Worm (Caenorhabditis elegans) whole organism, L1 larva: ENCODE results near the gene bgnt-1.5.

Source experiments
- F16B12.6 ChIP-seq: fragments of 150-350 bp; optimal IDR thresholded peaks from 2 replicates; lab custom pipeline; 2014; ENCODE audit warnings: missing biosample characterization, missing genetic modification characterization
- aha-1 ChIP-seq: fragments of 150-350 bp; optimal IDR thresholded peaks from 2 replicates; lab custom pipeline; 2014; ENCODE audit warnings: missing biosample characterization, missing genetic modification characterization
- alr-1 ChIP-seq: fragments of 200-800 bp; sonication (Bioruptor generic); optimal IDR thresholded peaks from 2 replicates; lab custom pipeline; 2018; ENCODE audit warnings: borderline replicate concordance, mild to moderate bottlenecking, missing genetic modification characterization, missing compliant biosample characterization
- ama-1 ChIP-seq: fragments of 150-350 bp; optimal IDR thresholded peaks from 2 replicates; lab custom pipeline; 2014
- blmp-1 ChIP-seq: fragments of 150-350 bp; optimal IDR thresholded peaks from 2 replicates; lab custom pipeline; 2014; ENCODE audit warnings: missing biosample characterization, missing genetic modification characterization
- ceh-63 ChIP-seq: fragments of 200-800 bp; sonication (Bioruptor generic); optimal IDR thresholded peaks from 2 replicates; lab custom pipeline; 2018; ENCODE audit warnings: mild to moderate bottlenecking, missing genetic modification characterization, missing compliant biosample characterization
- ceh-82 ChIP-seq, 3 experiments: fragments of 150-350 bp in 1 of 3; sonication (generic microtip) in 2 of 3; optimal IDR thresholded peaks; 2 replicates each; lab custom pipeline; 2014 to 2017; ENCODE audit warnings: missing biosample characterization in 3 of 3, missing genetic modification characterization in 3 of 3
- dpl-1 ChIP-seq, 3 experiments: fragments of 150-350 bp in 2 of 3; sonication (generic microtip) in 1 of 3; optimal IDR thresholded peaks; 2 replicates each; lab custom pipeline; 2014 to 2017; ENCODE audit warnings: missing biosample characterization in 3 of 3, missing genetic modification characterization in 3 of 3, missing genetic modification reagents in 3 of 3
- efl-1 ChIP-seq, 4 experiments: fragments of 150-350 bp; optimal IDR thresholded peaks in 3 of 4; peaks in 1 of 4; 1 replicate in 1 of 4; 2 replicates in 3 of 4; lab custom pipeline; 2014; ENCODE audit warnings: missing biosample characterization in 2 of 4, missing genetic modification characterization in 2 of 4, missing genetic modification reagents in 2 of 4
- egl-27 ChIP-seq, 2 experiments: fragments of 150-350 bp in 1 of 2; sonication (generic microtip); optimal IDR thresholded peaks; 3 replicates each; lab custom pipeline; 2017 to 2018; ENCODE audit warnings: missing biosample characterization in 2 of 2, missing genetic modification characterization in 2 of 2, missing genetic modification reagents in 2 of 2
- elt-2 ChIP-seq: sonication (generic microtip); optimal IDR thresholded peaks from 2 replicates; lab custom pipeline; 2016; ENCODE audit warnings: missing genetic modification characterization, mild to moderate bottlenecking, inconsistent platforms, missing compliant biosample characterization, missing genetic modification reagents
- fkh-4 ChIP-seq: sonication (generic microtip); optimal IDR thresholded peaks from 2 replicates; lab custom pipeline; 2016; ENCODE audit warnings: missing compliant biosample characterization, missing genetic modification characterization, borderline replicate concordance
- fos-1 ChIP-seq: fragments of 150-350 bp; optimal IDR thresholded peaks from 2 replicates; lab custom pipeline; 2014; ENCODE audit warnings: missing biosample characterization, missing genetic modification characterization
- grh-1 ChIP-seq: fragments of 200-800 bp; sonication (Bioruptor generic); IDR thresholded peaks from 2 replicates; pipeline ENCODE4 v1.3.6; 2022; ENCODE audit warnings: missing genetic modification reagents, missing genetic modification characterization, missing compliant biosample characterization
- hlh-17 ChIP-seq: fragments of 200-800 bp; sonication (Bioruptor generic); optimal IDR thresholded peaks from 2 replicates; lab custom pipeline; 2018; ENCODE audit warnings: missing genetic modification characterization, mild to moderate bottlenecking, missing compliant biosample characterization, moderate library complexity, borderline replicate concordance
- hlh-4 ChIP-seq: sonication (generic microtip); optimal IDR thresholded peaks from 2 replicates; lab custom pipeline; 2016; ENCODE audit warnings: mild to moderate bottlenecking, missing genetic modification characterization, missing compliant biosample characterization
- jun-1 ChIP-seq: fragments of 150-350 bp; optimal IDR thresholded peaks from 2 replicates; lab custom pipeline; 2014; ENCODE audit warnings: missing biosample characterization, missing genetic modification reagents, missing genetic modification characterization
- lin-13 ChIP-seq: fragments of 150-350 bp; optimal IDR thresholded peaks from 2 replicates; lab custom pipeline; 2014; ENCODE audit warnings: missing biosample characterization, missing genetic modification reagents, missing genetic modification characterization
- lin-14 ChIP-seq: fragments of 200-800 bp; sonication (Bioruptor generic); optimal IDR thresholded peaks from 2 replicates; lab custom pipeline; 2018; ENCODE audit warnings: mild to moderate bottlenecking, missing genetic modification characterization, moderate library complexity, missing compliant biosample characterization
- lir-3 ChIP-seq: sonication (generic microtip); optimal IDR thresholded peaks from 2 replicates; lab custom pipeline; 2016; ENCODE audit warnings: mild to moderate bottlenecking, missing genetic modification characterization, moderate library complexity, missing compliant biosample characterization; ENCODE audit not compliant: poor library complexity
- lsy-2 ChIP-seq, 2 experiments: fragments of 150-350 bp; optimal IDR thresholded peaks; 2 replicates each; lab custom pipeline; 2014; ENCODE audit warnings: missing biosample characterization in 2 of 2, missing genetic modification characterization in 2 of 2
- mab-9 ChIP-seq: fragments of 200-800 bp; sonication (Bioruptor generic); IDR thresholded peaks from 2 replicates; pipeline ENCODE4 v1.3.6; 2022; ENCODE audit warnings: missing genetic modification reagents, missing genetic modification characterization, missing compliant biosample characterization
- mef-2 ChIP-seq: fragments of 150-350 bp; optimal IDR thresholded peaks from 2 replicates; lab custom pipeline; 2014; ENCODE audit warnings: missing biosample characterization, missing genetic modification characterization
- mep-1 ChIP-seq: fragments of 150-350 bp; optimal IDR thresholded peaks from 2 replicates; lab custom pipeline; 2014; ENCODE audit warnings: missing biosample characterization, missing genetic modification characterization
- nhr-11 ChIP-seq: fragments of 150-350 bp; optimal IDR thresholded peaks from 2 replicates; lab custom pipeline; 2014; ENCODE audit warnings: missing biosample characterization, missing genetic modification characterization
- nhr-12 ChIP-seq: sonication (generic microtip); optimal IDR thresholded peaks from 2 replicates; lab custom pipeline; 2017; ENCODE audit warnings: missing biosample characterization, missing genetic modification characterization
- nhr-19 ChIP-seq: fragments of 200-800 bp; sonication (Bioruptor generic); conservative IDR thresholded peaks from 2 replicates; pipeline ENCODE4 v1.3.6; 2022; ENCODE audit warnings: missing genetic modification characterization, missing compliant biosample characterization
- nhr-237 ChIP-seq: fragments of 150-350 bp; optimal IDR thresholded peaks from 2 replicates; lab custom pipeline; 2014; ENCODE audit warnings: missing biosample characterization, missing genetic modification characterization
- nhr-28 ChIP-seq: fragments of 150-350 bp; optimal IDR thresholded peaks from 2 replicates; lab custom pipeline; 2014; ENCODE audit warnings: missing biosample characterization, missing genetic modification characterization
- nhr-47 ChIP-seq: sonication (generic microtip); optimal IDR thresholded peaks from 2 replicates; lab custom pipeline; 2016; ENCODE audit warnings: mild to moderate bottlenecking, missing genetic modification characterization, moderate library complexity, missing compliant biosample characterization
- nhr-71 ChIP-seq: sonication (generic microtip); optimal IDR thresholded peaks from 2 replicates; lab custom pipeline; 2016; ENCODE audit warnings: mild to moderate bottlenecking, missing genetic modification characterization, moderate library complexity, missing compliant biosample characterization
- nhr-76 ChIP-seq: sonication (generic microtip); optimal IDR thresholded peaks from 2 replicates; lab custom pipeline; 2017; ENCODE audit warnings: missing biosample characterization, missing genetic modification characterization
- nhr-77 ChIP-seq: fragments of 150-350 bp; optimal IDR thresholded peaks from 2 replicates; lab custom pipeline; 2014; ENCODE audit warnings: missing biosample characterization, missing genetic modification characterization
- nhr-85 ChIP-seq: sonication (generic microtip); peaks from one replicate; lab custom pipeline; 2016; ENCODE audit warnings: missing genetic modification characterization, inconsistent platforms, missing compliant biosample characterization
- nhr-90 ChIP-seq: sonication (generic microtip); optimal IDR thresholded peaks from 2 replicates; lab custom pipeline; 2016; ENCODE audit warnings: mild to moderate bottlenecking, missing genetic modification characterization, missing compliant biosample characterization; ENCODE audit not compliant: poor library complexity
- pag-3 ChIP-seq: sonication (generic microtip); optimal IDR thresholded peaks from 2 replicates; lab custom pipeline; 2017; ENCODE audit warnings: missing genetic modification characterization, mild to moderate bottlenecking, missing compliant biosample characterization, antibody characterized with exemption, borderline replicate concordance; ENCODE audit not compliant: insufficient read depth
- rnt-1 ChIP-seq: sonication (generic microtip); optimal IDR thresholded peaks from 2 replicates; lab custom pipeline; 2016; ENCODE audit warnings: mild to moderate bottlenecking, missing genetic modification characterization, moderate library complexity, missing compliant biosample characterization
- skn-1 ChIP-seq: fragments of 150-350 bp; optimal IDR thresholded peaks from 2 replicates; lab custom pipeline; 2014; ENCODE audit warnings: missing biosample characterization, missing genetic modification characterization
- snpc-4 ChIP-seq: fragments of 150-350 bp; optimal IDR thresholded peaks from 2 replicates; lab custom pipeline; 2014; ENCODE audit warnings: missing biosample characterization, missing genetic modification characterization
- snu-23 ChIP-seq: sonication (generic microtip); optimal IDR thresholded peaks from 2 replicates; lab custom pipeline; 2016; ENCODE audit warnings: missing genetic modification characterization, missing compliant biosample characterization
- sptf-1 ChIP-seq: fragments of 150-350 bp; optimal IDR thresholded peaks from 2 replicates; lab custom pipeline; 2014; ENCODE audit warnings: missing biosample characterization, missing genetic modification characterization
- sup-37 ChIP-seq: fragments of 200-800 bp; sonication (Bioruptor generic); optimal IDR thresholded peaks from 2 replicates; lab custom pipeline; 2018; ENCODE audit warnings: mild to moderate bottlenecking, missing genetic modification characterization, missing compliant biosample characterization
- tlp-1 ChIP-seq: fragments of 150-350 bp; optimal IDR thresholded peaks from 2 replicates; lab custom pipeline; 2014; ENCODE audit warnings: missing biosample characterization, missing genetic modification characterization
- unc-130 ChIP-seq: fragments of 150-350 bp; optimal IDR thresholded peaks from 2 replicates; lab custom pipeline; 2017; ENCODE audit warnings: missing biosample characterization, missing genetic modification characterization, inconsistent platforms
- unc-30 ChIP-seq: sonication (generic microtip); optimal IDR thresholded peaks from 2 replicates; lab custom pipeline; 2017; ENCODE audit warnings: missing biosample characterization, missing genetic modification characterization
- unc-86 ChIP-seq: sonication (generic microtip); optimal IDR thresholded peaks from 2 replicates; lab custom pipeline; 2016; ENCODE audit warnings: missing genetic modification characterization, missing compliant biosample characterization
- vab-15 ChIP-seq: sonication (generic microtip); optimal IDR thresholded peaks from 2 replicates; lab custom pipeline; 2017; ENCODE audit warnings: missing genotype, mild to moderate bottlenecking, missing genetic modification characterization, missing compliant biosample characterization
- zag-1 ChIP-seq: fragments of 150-350 bp; optimal IDR thresholded peaks from 2 replicates; lab custom pipeline; 2014; ENCODE audit warnings: missing biosample characterization, missing genetic modification characterization
- zip-4 ChIP-seq: fragments of 200-800 bp; sonication (Bioruptor generic); optimal IDR thresholded peaks from 2 replicates; lab custom pipeline; 2018; ENCODE audit warnings: mild to moderate bottlenecking, missing genetic modification characterization, moderate library complexity, missing compliant biosample characterization
- ztf-4 ChIP-seq: fragments of 150-350 bp; optimal IDR thresholded peaks from 2 replicates; lab custom pipeline; 2014; ENCODE audit warnings: missing biosample characterization, missing genetic modification characterization

The bgnt-1.5 gene

ce11 chrX:13223437-13223836, 8.7 kb downstream of the bgnt-1.5 start, which contains the start of gene skr-20:
TSS of gene skr-20 (minus strand) at chrX:13223537.
- TF ChIP-seq nhr-19 (no peak), dpl-1 (GFP tag; optimal IDR thresholded peaks at IDR 0.05; lab: Kevin White, UChicago) (no peak), zag-1 (no peak), ceh-82 (tag; optimal IDR thresholded peaks at IDR 0.05; lab: Kevin White, UChicago) (no peak), sptf-1 (tag; lab: Kevin White, UChicago) (no peak), skn-1 (tag; lab: Kevin White, UChicago) (no peak), rnt-1 (tag; lab: Kevin White, UChicago) (no peak), fkh-4 (tag; lab: Kevin White, UChicago) (no peak), pag-3 (tag; lab: Kevin White, UChicago) (no peak), nhr-85 (no peak), aha-1 (tag; lab: Kevin White, UChicago) (no peak), grh-1 (GFP tag; lab: Robert Waterston, UW) (no peak), nhr-28 (no peak), hlh-4 (tag; lab: Kevin White, UChicago) (no peak), mep-1 (tag; lab: Kevin White, UChicago) (no peak), ceh-63 (no peak), alr-1 (no peak), sup-37 (GFP tag; lab: Kevin White, UChicago) (no peak), nhr-237 (tag; lab: Kevin White, UChicago) (no peak), egl-27 (tag; optimal IDR thresholded peaks at IDR 0.05; lab: Kevin White, UChicago) (no peak)

DNA sequence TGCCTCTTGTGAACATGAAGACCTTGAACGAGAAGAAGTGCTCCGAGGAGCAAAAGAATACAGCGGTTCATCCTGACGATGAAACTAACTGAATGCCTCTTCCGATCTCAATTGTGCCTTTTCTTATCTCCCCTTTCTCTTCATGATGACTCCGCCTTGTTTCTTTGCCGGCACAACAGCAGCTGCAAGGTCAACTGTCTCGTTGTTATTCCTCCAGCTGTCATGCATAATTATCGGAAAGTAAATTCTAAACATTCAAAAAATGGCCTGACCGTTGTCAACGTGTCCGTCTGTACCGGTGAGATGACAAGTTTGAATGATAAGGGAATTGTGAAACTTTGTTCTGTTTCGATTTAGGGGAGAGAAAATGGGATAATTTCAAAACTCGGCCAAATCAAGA, 10.8 kb downstream of the bgnt-1.5 start, which contains the start of gene asp-4:
TSS of gene asp-4 (minus strand) at position 106 of the 400 bp plus-strand sequence.
- TF ChIP-seq zag-1: no peak
- TF ChIP-seq jun-1 (tag; lab: Kevin White, UChicago): no peak
- no peak for TF ChIP-seq grh-1 (GFP tag; lab: Robert Waterston, UW)
- no peak for TF ChIP-seq rnt-1 (tag; lab: Kevin White, UChicago)
- no peak for TF ChIP-seq elt-2
- TF ChIP-seq lin-14 (GFP tag; lab: Kevin White, UChicago): peak; percentile 39
- no peak for TF ChIP-seq unc-130 (tag; lab: Kevin White, UChicago)
- TF ChIP-seq blmp-1 (tag; lab: Kevin White, UChicago): peak; percentile 40
- 0 out of 2 replicates have a peak, but pooled peaks have one; percentile 14 for TF ChIP-seq mab-9
- TF ChIP-seq hlh-4 (tag; lab: Kevin White, UChicago): no peak
- TF ChIP-seq mep-1 (tag; lab: Kevin White, UChicago): peak; percentile 37
- TF ChIP-seq efl-1 (optimal IDR thresholded peaks at IDR 0.05; lab: Kevin White, UChicago): no peak
- no peak for TF ChIP-seq efl-1 (GFP tag; optimal IDR thresholded peaks at IDR 0.05 in 1 of 2; lab: Kevin White, UChicago)
- no peak for TF ChIP-seq unc-86 (tag; lab: Kevin White, UChicago)
- no peak for TF ChIP-seq zip-4
- no peak for TF ChIP-seq nhr-71 (tag; lab: Kevin White, UChicago)
- TF ChIP-seq nhr-76 (tag; lab: Kevin White, UChicago): no peak
- no peak for TF ChIP-seq snu-23
- no peak for TF ChIP-seq ztf-4 (tag; lab: Kevin White, UChicago)
- TF ChIP-seq nhr-90 (tag; lab: Kevin White, UChicago): no peak
- no peak for TF ChIP-seq lir-3 (tag; lab: Kevin White, UChicago)
- TF ChIP-seq skn-1 (tag; lab: Kevin White, UChicago): no peak
- TF ChIP-seq nhr-12 (tag; lab: Kevin White, UChicago): no peak
- no peak for TF ChIP-seq fkh-4 (tag; lab: Kevin White, UChicago)
- no peak for TF ChIP-seq lsy-2 (tag; optimal IDR thresholded peaks at IDR 0.05; lab: Kevin White, UChicago)
- TF ChIP-seq fos-1 (tag; lab: Kevin White, UChicago): no peak
- no peak for TF ChIP-seq snpc-4 (tag; lab: Kevin White, UChicago)
- TF ChIP-seq lin-13 (GFP tag; lab: Kevin White, UChicago): no peak
- TF ChIP-seq vab-15 (tag; lab: Kevin White, UChicago): no peak
- no peak for TF ChIP-seq alr-1
- TF ChIP-seq egl-27 (tag; optimal IDR thresholded peaks at IDR 0.05; lab: Kevin White, UChicago): no peak
- TF ChIP-seq ama-1: no peak
- no peak for TF ChIP-seq F16B12.6 (tag; lab: Kevin White, UChicago)
- no peak for TF ChIP-seq tlp-1
- no peak for TF ChIP-seq mef-2
- no peak for TF ChIP-seq hlh-17 (GFP tag; lab: Kevin White, UChicago)
- TF ChIP-seq nhr-77 (tag; lab: Kevin White, UChicago): no peak
- no peak for TF ChIP-seq nhr-11 (tag; lab: Kevin White, UChicago)
- no peak for TF ChIP-seq nhr-47
- TF ChIP-seq unc-30: no peak
- peak; percentile 69 for TF ChIP-seq nhr-85
